Fruit fly (Drosophila melanogaster): ENCODE data around the gene CG14374.

The CG14374 gene

dm6 chr3R:13433623-13434022 is 36.7 kb upstream of the CG14374 start:
- no peak for TF ChIP-seq jim (GFP tag; optimal IDR thresholded peaks at IDR 0.05)
- no peak for TF ChIP-seq Rel (GFP tag; optimal IDR thresholded peaks at IDR 0.05)
- TF ChIP-seq Rel (tag; optimal IDR thresholded peaks at IDR 0.05) = no peak
- peak; percentile 60 for TF ChIP-seq HLH106 (tag; optimal IDR thresholded peaks at IDR 0.05)
- TF ChIP-seq dmrt93B (GFP tag; optimal IDR thresholded peaks at IDR 0.05) = no peak
- peak; percentile 85 for TF ChIP-seq rgr (GFP tag; optimal IDR thresholded peaks at IDR 0.05)
- TF ChIP-seq pan (optimal IDR thresholded peaks at IDR 0.05) = no peak
- TF ChIP-seq Hr78 (GFP tag; optimal IDR thresholded peaks at IDR 0.05) = no peak
- no peak for TF ChIP-seq Dif (GFP tag; optimal IDR thresholded peaks at IDR 0.05; ENCODE audit: partially characterized antibody)
- peak; percentile 73 for TF ChIP-seq fru (GFP tag; optimal IDR thresholded peaks at IDR 0.05)
- TF ChIP-seq foxo (GFP tag; optimal IDR thresholded peaks at IDR 0.05) = peak in 1 of 2 experiments; percentile 60
- peak; percentile 52 for TF ChIP-seq psq (GFP tag; optimal IDR thresholded peaks at IDR 0.05)
- peak; percentile 39 for TF ChIP-seq tai (GFP tag; optimal IDR thresholded peaks at IDR 0.05)
- TF ChIP-seq CG9705 (GFP tag; optimal IDR thresholded peaks at IDR 0.05) = no peak
- peak; percentile 48 for TF ChIP-seq Hnf4 (GFP tag; optimal IDR thresholded peaks at IDR 0.05)
- peak; percentile 58 for TF ChIP-seq Sp1 (GFP tag; optimal IDR thresholded peaks at IDR 0.05)
- peak; percentile 73 for TF ChIP-seq OdsH (GFP tag; optimal IDR thresholded peaks at IDR 0.05)
- no peak for TF ChIP-seq CG32264 (GFP tag; optimal IDR thresholded peaks at IDR 0.05)
- TF ChIP-seq br (GFP tag; optimal IDR thresholded peaks at IDR 0.05) = peak; percentile 54
- TF ChIP-seq h (GFP tag; optimal IDR thresholded peaks at IDR 0.05) = peak; percentile 67
- peak; percentile 65 for TF ChIP-seq sv (GFP tag; optimal IDR thresholded peaks at IDR 0.05)
- TF ChIP-seq ey (GFP tag; optimal IDR thresholded peaks at IDR 0.05) = peak; percentile 76
- no peak for TF ChIP-seq lola (GFP tag; optimal IDR thresholded peaks at IDR 0.05)

DNA sequence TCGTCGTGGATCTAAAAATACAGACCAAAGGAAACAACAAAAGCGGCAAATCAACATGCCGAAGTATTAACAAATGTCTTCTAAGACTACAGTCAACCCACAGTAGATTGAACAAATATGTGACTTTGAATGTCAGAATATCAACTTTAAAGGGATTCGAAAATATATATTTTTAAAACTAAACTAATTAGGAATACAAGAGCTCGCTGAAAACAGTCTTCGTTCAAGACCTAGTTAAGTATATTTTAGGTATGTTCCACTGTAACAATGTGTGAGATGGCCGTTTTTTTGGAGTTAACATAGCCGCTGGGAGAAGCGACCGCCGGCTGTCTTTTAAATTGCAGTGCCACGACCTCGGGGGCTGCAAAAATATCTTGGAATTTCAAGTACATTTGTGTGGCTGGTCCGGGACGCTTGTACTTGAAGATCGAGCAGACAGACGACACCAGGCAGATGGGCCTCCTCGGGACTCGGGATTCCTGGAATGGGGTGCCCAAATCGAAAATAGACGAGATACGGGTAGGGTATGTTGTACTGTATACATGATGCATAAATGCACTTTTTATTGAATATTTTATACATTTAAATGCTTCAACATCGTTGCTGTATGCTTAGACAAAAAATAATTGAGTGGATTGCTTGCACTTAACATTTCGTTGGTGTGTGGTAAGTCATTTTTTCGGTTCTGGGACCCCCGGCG is 31.6 kb upstream of the CG14374 start:
- TF ChIP-seq h (GFP tag; optimal IDR thresholded peaks at IDR 0.05) (peak; percentile 76), br (GFP tag; optimal IDR thresholded peaks at IDR 0.05) (peak; percentile 62), HLH106 (tag; optimal IDR thresholded peaks at IDR 0.05) (peak; percentile 45), fru (GFP tag; optimal IDR thresholded peaks at IDR 0.05) (peak; percentile 67), woc (GFP tag; optimal IDR thresholded peaks at IDR 0.05) (peak; percentile 20), Hnf4 (GFP tag; optimal IDR thresholded peaks at IDR 0.05) (peak; percentile 50), psq (GFP tag; optimal IDR thresholded peaks at IDR 0.05) (peak; percentile 50), CrebA (GFP tag; optimal IDR thresholded peaks at IDR 0.05; ENCODE audit: borderline replicate concordance) (no peak), OdsH (GFP tag; optimal IDR thresholded peaks at IDR 0.05) (peak; percentile 67), Vsx2 (GFP tag; optimal IDR thresholded peaks at IDR 0.05; ENCODE audit: partially characterized antibody) (no peak), Sp1 (GFP tag; optimal IDR thresholded peaks at IDR 0.05) (peak; percentile 15), foxo (GFP tag; optimal IDR thresholded peaks at IDR 0.05) (peak in 1 of 2 experiments; percentile 70), CG9705 (GFP tag; optimal IDR thresholded peaks at IDR 0.05) (no peak), Mio (GFP tag; optimal IDR thresholded peaks at IDR 0.05) (no peak), dmrt93B (GFP tag; optimal IDR thresholded peaks at IDR 0.05) (peak; percentile 38), sv (GFP tag; optimal IDR thresholded peaks at IDR 0.05) (peak; percentile 41), rgr (GFP tag; optimal IDR thresholded peaks at IDR 0.05) (peak; percentile 73), ey (GFP tag; optimal IDR thresholded peaks at IDR 0.05) (peak; percentile 80)

- no peak for TF ChIP-seq Vsx2 (GFP tag; optimal IDR thresholded peaks at IDR 0.05; ENCODE audit: partially characterized antibody)
- TF ChIP-seq HLH106 (tag; optimal IDR thresholded peaks at IDR 0.05) = peak; percentile 0
- TF ChIP-seq dmrt93B (GFP tag; optimal IDR thresholded peaks at IDR 0.05) = peak; percentile 17
- no peak for TF ChIP-seq woc (GFP tag; optimal IDR thresholded peaks at IDR 0.05)
- TF ChIP-seq Dif (GFP tag; optimal IDR thresholded peaks at IDR 0.05; ENCODE audit: partially characterized antibody) = no peak
- no peak for TF ChIP-seq Sp1 (GFP tag; optimal IDR thresholded peaks at IDR 0.05)
- no peak for TF ChIP-seq usp (GFP tag; optimal IDR thresholded peaks at IDR 0.05)
These were observed 28.6 kb upstream of the CG14374 start, which contains the start of gene Act87E for dm6 chr3R:13425470-13426033. TSS of gene Act87E (plus strand) at chr3R:13425983.

- no peak for TF ChIP-seq dsf (GFP tag; optimal IDR thresholded peaks at IDR 0.05; ENCODE audit: borderline replicate concordance)
- TF ChIP-seq Mio (GFP tag; optimal IDR thresholded peaks at IDR 0.05) = no peak
- no peak for TF ChIP-seq CrebA (GFP tag; optimal IDR thresholded peaks at IDR 0.05; ENCODE audit: borderline replicate concordance)
- TF ChIP-seq pan (optimal IDR thresholded peaks at IDR 0.05) = no peak
- no peak for TF ChIP-seq usp (GFP tag; optimal IDR thresholded peaks at IDR 0.05)
- TF ChIP-seq dmrt93B (GFP tag; optimal IDR thresholded peaks at IDR 0.05) = no peak
- TF ChIP-seq lola (GFP tag; optimal IDR thresholded peaks at IDR 0.05) = no peak
- TF ChIP-seq sv (GFP tag; optimal IDR thresholded peaks at IDR 0.05) = no peak
- TF ChIP-seq Abd-B (GFP tag; optimal IDR thresholded peaks at IDR 0.05) = no peak
- no peak for TF ChIP-seq OdsH (GFP tag; optimal IDR thresholded peaks at IDR 0.05)
- TF ChIP-seq brk (GFP tag; optimal IDR thresholded peaks at IDR 0.05) = no peak
These were observed 25.2 kb upstream of the CG14374 start for dm6 chr3R:13422178-13422577.

Data from whole organism, wandering third instar larva.